Worm (Caenorhabditis elegans): Measurements from ENCODE around the gene B0285.3.

ce11 chrIII:4381343-4381742 is 38.2 kb upstream of the B0285.3 start, which contains the start of gene pals-27:
- no peak for TF ChIP-seq nhr-11 (tag; optimal IDR thresholded peaks at IDR 0.05)
- no peak for TF ChIP-seq snpc-4 (tag; optimal IDR thresholded peaks at IDR 0.05)
- TF ChIP-seq lin-13 (GFP tag; optimal IDR thresholded peaks at IDR 0.05) = no peak

Measured in whole organism, L2 larva.